Worm (Caenorhabditis elegans): ENCODE data around the gene ccg-1.
"Not testable (repeated sequence)": the region's sequence is repeated elsewhere in the genome, so short reads cannot be mapped to it uniquely, and the experiment has no call there.

ccg-1 gene

DNA sequence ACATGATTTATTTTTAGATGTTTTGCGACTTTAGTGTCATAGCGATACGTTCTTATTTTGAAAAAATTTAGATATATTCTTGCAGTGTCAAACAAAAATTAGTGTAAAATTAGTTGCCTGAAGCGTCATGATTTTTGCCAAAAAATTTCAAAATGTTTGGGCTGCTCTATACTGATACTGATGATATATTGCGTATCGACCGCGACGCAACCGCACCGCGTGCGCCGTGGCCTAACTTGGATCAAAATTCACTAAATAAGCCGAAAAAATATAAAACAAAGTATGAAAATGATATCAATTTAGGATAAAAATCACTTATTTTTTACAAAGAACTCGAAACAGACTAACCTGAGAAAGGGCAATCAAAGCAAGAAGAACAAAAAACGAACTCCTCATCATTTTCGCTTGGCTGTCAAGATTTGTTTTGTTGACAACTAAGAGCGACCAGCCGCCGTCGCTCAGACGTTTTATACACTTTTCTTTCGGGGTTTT is at the start of gene ccg-1:
TSS of gene ccg-1 (minus strand) at position 442 of the 492 bp plus-strand sequence.
- no peak for TF ChIP-seq tab-1 (GFP tag; IDR thresholded peaks at IDR 0.05)
- no peak for TF ChIP-seq ztf-23 (GFP tag; IDR thresholded peaks at IDR 0.05)
- no peak for TF ChIP-seq klf-2 (GFP tag; conservative IDR thresholded peaks at IDR 0.05)
- no peak for TF ChIP-seq flt-1 (GFP tag; IDR thresholded peaks at IDR 0.05)
- no peak for TF ChIP-seq ztf-29 (GFP tag; IDR thresholded peaks at IDR 0.05)
- TF ChIP-seq cog-1 (tag; optimal IDR thresholded peaks at IDR 0.05): no peak
- no peak for TF ChIP-seq med-1 (GFP tag; optimal IDR thresholded peaks at IDR 0.05; ENCODE audit: insufficient read depth)
- TF ChIP-seq T22C8.4 (GFP tag; IDR thresholded peaks at IDR 0.05): no peak
- TF ChIP-seq ref-1 (GFP tag; conservative IDR thresholded peaks at IDR 0.05): no peak

DNA sequence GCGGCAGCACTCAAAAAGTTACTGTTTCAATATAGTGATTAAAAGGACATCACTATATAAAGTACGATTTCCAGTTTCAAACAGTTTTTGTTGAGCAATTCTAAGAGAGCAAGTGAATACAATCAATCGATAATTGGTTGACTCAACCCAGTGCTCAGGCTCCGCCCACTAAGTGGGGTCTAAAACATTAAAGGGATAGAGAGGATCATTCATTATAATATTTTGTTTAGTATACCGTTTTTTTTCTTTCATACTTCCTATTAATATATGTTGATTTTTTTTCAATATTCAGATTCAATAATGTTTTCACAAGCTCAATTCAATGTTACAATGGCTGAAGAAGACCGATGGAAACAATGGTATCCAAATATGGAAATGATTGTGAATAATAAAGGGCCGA is 48.0 kb upstream of the ccg-1 start, which contains the start of gene tbx-39:
TSS of gene tbx-39 (plus strand) at position 301 of the 400 bp plus-strand sequence.
- TF ChIP-seq klf-2 (GFP tag; conservative IDR thresholded peaks at IDR 0.05) (no peak), ref-1 (GFP tag; conservative IDR thresholded peaks at IDR 0.05) (no peak), ztf-23 (GFP tag; IDR thresholded peaks at IDR 0.05) (no peak), flt-1 (GFP tag; IDR thresholded peaks at IDR 0.05) (no peak), tab-1 (GFP tag; IDR thresholded peaks at IDR 0.05) (no peak), med-1 (GFP tag; optimal IDR thresholded peaks at IDR 0.05; ENCODE audit: insufficient read depth) (no peak)

DNA sequence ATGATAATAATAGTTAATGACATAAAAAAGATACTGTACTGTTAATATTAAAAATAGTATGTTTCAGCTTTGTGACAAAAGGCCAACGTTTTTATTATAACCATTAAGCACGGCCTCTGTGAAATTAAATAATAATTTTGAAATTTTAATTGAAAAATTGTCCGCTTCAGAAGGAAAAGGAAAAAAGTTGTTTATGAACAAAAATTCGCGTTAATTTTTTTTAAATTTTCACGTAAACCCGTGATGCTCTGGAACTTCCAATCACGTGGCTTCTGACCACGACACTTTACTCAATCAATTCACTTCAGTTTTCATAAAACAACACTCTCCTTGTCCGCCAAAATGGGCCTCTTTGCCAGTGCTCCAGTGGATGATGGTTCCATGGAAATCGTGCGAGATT is 45.7 kb upstream of the ccg-1 start, which contains the start of gene Y73F8A.15:
TSS of gene Y73F8A.15 (plus strand) at position 301 of the 400 bp plus-strand sequence.
- TF ChIP-seq ref-1 (GFP tag; conservative IDR thresholded peaks at IDR 0.05) (no peak), tab-1 (GFP tag; IDR thresholded peaks at IDR 0.05) (no peak), klf-2 (GFP tag; conservative IDR thresholded peaks at IDR 0.05) (no peak), ztf-29 (GFP tag; IDR thresholded peaks at IDR 0.05) (no peak), flt-1 (GFP tag; IDR thresholded peaks at IDR 0.05) (no peak), med-1 (GFP tag; optimal IDR thresholded peaks at IDR 0.05; ENCODE audit: insufficient read depth) (no peak), cog-1 (tag; optimal IDR thresholded peaks at IDR 0.05) (no peak), T22C8.4 (GFP tag; IDR thresholded peaks at IDR 0.05) (no peak), ztf-23 (GFP tag; IDR thresholded peaks at IDR 0.05) (no peak)

DNA sequence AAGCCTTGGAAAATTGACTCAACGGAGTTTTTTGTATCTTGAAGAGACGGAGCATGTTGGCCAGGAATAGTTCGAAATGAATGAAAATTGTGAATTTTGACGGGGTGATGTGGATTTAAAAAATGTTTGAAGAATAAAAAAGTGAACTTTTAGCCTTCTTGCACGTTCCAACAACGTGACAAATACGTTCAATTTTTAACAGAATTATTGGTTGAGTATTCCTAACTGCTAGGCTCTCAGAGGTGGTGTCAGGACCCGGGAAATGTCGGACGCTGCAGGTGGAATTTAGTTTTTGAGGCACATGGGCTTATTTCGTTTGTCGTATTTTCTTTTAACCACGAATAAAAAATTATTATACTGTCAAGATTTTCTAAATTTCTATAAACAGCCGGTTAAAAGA is 43.4 kb upstream of the ccg-1 start, which contains the start of gene Y73F8A.14:
TSS of gene Y73F8A.14 (minus strand) at position 101 of the 400 bp plus-strand sequence.
- TF ChIP-seq tab-1 (GFP tag; IDR thresholded peaks at IDR 0.05); klf-2 (GFP tag; conservative IDR thresholded peaks at IDR 0.05); flt-1 (GFP tag; IDR thresholded peaks at IDR 0.05): not testable (repeated sequence)

DNA sequence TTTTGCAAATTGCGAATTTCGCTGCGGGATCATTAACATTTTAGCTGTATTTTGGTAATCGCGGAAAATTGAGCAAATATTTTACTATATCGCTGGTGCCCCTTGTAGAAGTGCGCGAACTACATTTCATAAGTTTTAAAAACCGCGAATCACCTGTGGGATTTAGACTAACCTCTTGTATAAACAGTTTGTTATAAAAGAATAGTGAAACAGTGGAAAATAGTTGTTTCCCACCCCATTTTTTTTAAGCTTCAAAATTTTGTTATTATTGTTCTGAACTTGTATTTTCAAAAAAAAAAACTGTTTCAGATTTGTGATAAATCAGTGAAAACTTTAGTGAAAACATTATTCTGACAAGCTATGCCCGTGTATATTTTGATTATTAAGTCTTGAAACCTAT is 39.9 kb upstream of the ccg-1 start:
- TF ChIP-seq ztf-29 (GFP tag; IDR thresholded peaks at IDR 0.05) (no peak), klf-2 (GFP tag; conservative IDR thresholded peaks at IDR 0.05) (no peak), cog-1 (tag; optimal IDR thresholded peaks at IDR 0.05) (no peak), flt-1 (GFP tag; IDR thresholded peaks at IDR 0.05) (no peak), T22C8.4 (GFP tag; IDR thresholded peaks at IDR 0.05) (no peak), tab-1 (GFP tag; IDR thresholded peaks at IDR 0.05) (no peak), med-1 (GFP tag; optimal IDR thresholded peaks at IDR 0.05; ENCODE audit: insufficient read depth) (no peak), ref-1 (GFP tag; conservative IDR thresholded peaks at IDR 0.05) (no peak), ztf-23 (GFP tag; IDR thresholded peaks at IDR 0.05) (no peak)

DNA sequence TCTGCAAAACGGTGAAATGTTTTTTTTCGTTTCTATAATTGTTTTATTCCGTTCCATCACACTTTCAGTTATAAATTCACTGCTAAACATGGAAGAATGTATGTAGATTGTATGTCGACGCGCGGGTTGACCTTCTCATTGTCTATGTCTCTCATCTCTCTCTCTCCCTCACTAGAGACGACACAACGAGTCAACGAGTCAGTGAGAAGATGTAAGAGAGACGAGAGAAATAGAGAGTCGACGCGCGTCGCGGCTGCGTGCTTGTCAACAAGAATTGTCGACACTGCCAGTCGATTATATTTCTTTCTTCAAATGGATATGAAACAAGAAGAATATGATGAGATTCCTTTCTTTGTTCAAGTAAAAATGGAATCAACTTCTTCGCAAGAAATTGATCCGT is 36.4 kb upstream of the ccg-1 start, which contains the start of gene Y73F8A.13:
TSS of gene Y73F8A.13 (plus strand) at position 240 of the 400 bp plus-strand sequence.
- TF ChIP-seq cog-1 (tag; optimal IDR thresholded peaks at IDR 0.05): no peak
- TF ChIP-seq ref-1 (GFP tag; conservative IDR thresholded peaks at IDR 0.05): no peak
- TF ChIP-seq ztf-23 (GFP tag; IDR thresholded peaks at IDR 0.05): no peak
- TF ChIP-seq flt-1 (GFP tag; IDR thresholded peaks at IDR 0.05): no peak
- TF ChIP-seq tab-1 (GFP tag; IDR thresholded peaks at IDR 0.05): no peak
- no peak for TF ChIP-seq klf-2 (GFP tag; conservative IDR thresholded peaks at IDR 0.05)
- TF ChIP-seq med-1 (GFP tag; optimal IDR thresholded peaks at IDR 0.05; ENCODE audit: insufficient read depth): no peak
- TF ChIP-seq T22C8.4 (GFP tag; IDR thresholded peaks at IDR 0.05): no peak
- no peak for TF ChIP-seq ztf-29 (GFP tag; IDR thresholded peaks at IDR 0.05)

DNA sequence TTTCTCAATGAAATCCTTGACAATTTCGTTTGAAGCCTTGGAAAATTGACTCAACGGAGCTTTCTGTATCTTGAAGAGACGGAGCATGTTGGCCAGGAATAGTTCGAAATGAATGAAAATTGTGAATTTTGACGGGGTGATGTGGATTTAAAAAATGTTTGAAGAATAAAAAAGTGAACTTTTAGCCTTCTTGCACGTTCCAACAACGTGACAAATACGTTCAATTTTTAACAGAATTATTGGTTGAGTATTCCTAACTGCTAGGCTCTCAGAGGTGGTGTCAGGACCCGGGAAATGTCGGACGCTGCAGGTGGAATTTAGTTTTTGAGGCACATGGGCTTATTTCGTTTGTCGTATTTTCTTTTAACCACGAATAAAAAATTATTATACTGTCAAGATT is 36.0 kb upstream of the ccg-1 start, which contains the start of gene Y73F8A.12:
TSS of gene Y73F8A.12 (minus strand) at position 101 of the 400 bp plus-strand sequence.
- TF ChIP-seq klf-2 (GFP tag; conservative IDR thresholded peaks at IDR 0.05); ref-1 (GFP tag; conservative IDR thresholded peaks at IDR 0.05); ztf-23 (GFP tag; IDR thresholded peaks at IDR 0.05): not testable (repeated sequence)

DNA sequence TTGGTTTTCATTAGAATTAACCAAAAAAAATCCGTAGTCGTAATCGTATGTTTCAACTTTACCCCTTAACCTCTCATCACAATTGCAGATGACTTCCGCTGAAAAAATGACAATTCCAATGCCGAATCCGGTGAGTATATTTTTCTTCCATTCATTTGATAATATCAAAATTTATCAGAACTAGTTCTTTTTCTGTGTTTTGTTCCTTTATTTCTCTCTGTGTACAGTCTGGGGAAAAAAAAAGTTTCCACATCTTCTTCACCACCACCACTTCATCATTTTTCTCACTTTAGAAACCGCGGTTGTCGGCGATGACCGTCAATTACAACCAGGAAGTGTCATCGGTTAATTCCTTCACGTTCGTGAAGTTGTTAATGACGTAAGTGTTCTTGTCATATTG is 26.5 kb upstream of the ccg-1 start, which contains the start of gene best-21:
TSS of gene best-21 (plus strand) at position 301 of the 400 bp plus-strand sequence.
- TF ChIP-seq ref-1 (GFP tag; conservative IDR thresholded peaks at IDR 0.05): no peak
- TF ChIP-seq klf-2 (GFP tag; conservative IDR thresholded peaks at IDR 0.05): no peak
- TF ChIP-seq cog-1 (tag; optimal IDR thresholded peaks at IDR 0.05): no peak
- TF ChIP-seq flt-1 (GFP tag; IDR thresholded peaks at IDR 0.05): no peak
- no peak for TF ChIP-seq ztf-23 (GFP tag; IDR thresholded peaks at IDR 0.05)
- no peak for TF ChIP-seq T22C8.4 (GFP tag; IDR thresholded peaks at IDR 0.05)
- no peak for TF ChIP-seq med-1 (GFP tag; optimal IDR thresholded peaks at IDR 0.05; ENCODE audit: insufficient read depth)
- no peak for TF ChIP-seq ztf-29 (GFP tag; IDR thresholded peaks at IDR 0.05)
- no peak for TF ChIP-seq tab-1 (GFP tag; IDR thresholded peaks at IDR 0.05)

DNA sequence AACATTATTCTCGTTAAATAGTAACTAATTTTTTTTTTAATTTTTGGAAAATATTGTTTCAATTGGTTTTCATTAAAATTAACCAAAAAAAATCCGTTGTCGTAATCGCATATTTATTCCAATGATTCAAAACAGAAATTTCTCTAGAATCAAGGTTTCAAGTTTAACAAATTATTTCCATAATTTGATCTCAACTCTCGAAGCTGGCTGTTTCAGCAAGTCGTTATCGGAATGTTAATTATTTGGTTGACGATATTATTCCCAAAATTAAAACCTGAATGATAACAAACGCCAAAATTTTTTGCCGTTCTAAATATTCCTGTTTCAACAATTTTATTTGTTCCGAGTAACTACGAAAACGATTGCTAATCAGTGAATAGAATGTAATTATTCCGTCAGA is 24.4 kb upstream of the ccg-1 start:
- TF ChIP-seq med-1 (GFP tag; optimal IDR thresholded peaks at IDR 0.05; ENCODE audit: insufficient read depth) (no peak), ztf-23 (GFP tag; IDR thresholded peaks at IDR 0.05) (no peak), ztf-29 (GFP tag; IDR thresholded peaks at IDR 0.05) (no peak), ref-1 (GFP tag; conservative IDR thresholded peaks at IDR 0.05) (no peak), cog-1 (tag; optimal IDR thresholded peaks at IDR 0.05) (no peak), flt-1 (GFP tag; IDR thresholded peaks at IDR 0.05) (no peak), klf-2 (GFP tag; conservative IDR thresholded peaks at IDR 0.05) (no peak), tab-1 (GFP tag; IDR thresholded peaks at IDR 0.05) (no peak), T22C8.4 (GFP tag; IDR thresholded peaks at IDR 0.05) (no peak)

DNA sequence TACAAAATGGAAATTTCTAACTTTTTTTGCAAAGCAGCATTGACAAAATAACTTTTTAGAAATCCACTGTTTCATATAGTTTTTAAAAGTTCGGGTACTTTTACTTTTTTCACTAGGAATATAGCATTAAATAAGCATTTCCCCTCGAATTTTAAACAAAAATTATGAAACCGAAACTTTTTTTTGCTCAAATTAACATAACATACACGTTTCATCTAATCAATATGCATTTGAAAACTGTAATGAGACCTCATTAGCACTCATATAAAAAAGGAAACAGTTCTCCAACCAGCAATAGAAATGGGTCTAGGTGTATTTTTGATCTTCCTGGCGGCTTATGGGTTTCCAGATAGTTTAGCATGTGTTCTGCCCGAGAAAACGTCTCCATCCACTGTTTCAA is 18.4 kb upstream of the ccg-1 start, which contains the start of gene Y73F8A.10:
TSS of gene Y73F8A.10 (plus strand) at position 301 of the 400 bp plus-strand sequence.
- no peak for TF ChIP-seq T22C8.4 (GFP tag; IDR thresholded peaks at IDR 0.05)
- no peak for TF ChIP-seq ref-1 (GFP tag; conservative IDR thresholded peaks at IDR 0.05)
- no peak for TF ChIP-seq flt-1 (GFP tag; IDR thresholded peaks at IDR 0.05)
- TF ChIP-seq med-1 (GFP tag; optimal IDR thresholded peaks at IDR 0.05; ENCODE audit: insufficient read depth): no peak
- no peak for TF ChIP-seq cog-1 (tag; optimal IDR thresholded peaks at IDR 0.05)
- no peak for TF ChIP-seq tab-1 (GFP tag; IDR thresholded peaks at IDR 0.05)
- TF ChIP-seq ztf-29 (GFP tag; IDR thresholded peaks at IDR 0.05): no peak
- TF ChIP-seq ztf-23 (GFP tag; IDR thresholded peaks at IDR 0.05): no peak
- TF ChIP-seq klf-2 (GFP tag; conservative IDR thresholded peaks at IDR 0.05): no peak
